Worm (Caenorhabditis elegans) whole organism, mixed stage, embryonic: ENCODE results near the gene K11E4.1.

Experiments used
- elt-1 ChIP-seq: sonication (generic microtip); optimal IDR thresholded peaks from 2 replicates; lab custom pipeline; 2017; ENCODE audit warnings: missing genetic modification characterization, mild to moderate bottlenecking, missing compliant biosample characterization, antibody characterized with exemption, moderate library complexity, borderline replicate concordance; ENCODE audit not compliant: insufficient read depth
- elt-3 ChIP-seq: fragments of 150-350 bp; optimal IDR thresholded peaks from 2 replicates; lab custom pipeline; 2014; ENCODE audit warnings: missing biosample characterization, missing genetic modification characterization
- sptf-1 ChIP-seq: sonication (generic microtip); optimal IDR thresholded peaks from 2 replicates; lab custom pipeline; 2017; ENCODE audit warnings: mild to moderate bottlenecking, missing genetic modification characterization, moderate library complexity, missing compliant biosample characterization
- unc-62 ChIP-seq: fragments of 150-350 bp; optimal IDR thresholded peaks from 2 replicates; lab custom pipeline; 2014; ENCODE audit warnings: missing biosample characterization, missing genetic modification reagents, missing genetic modification characterization

DNA sequence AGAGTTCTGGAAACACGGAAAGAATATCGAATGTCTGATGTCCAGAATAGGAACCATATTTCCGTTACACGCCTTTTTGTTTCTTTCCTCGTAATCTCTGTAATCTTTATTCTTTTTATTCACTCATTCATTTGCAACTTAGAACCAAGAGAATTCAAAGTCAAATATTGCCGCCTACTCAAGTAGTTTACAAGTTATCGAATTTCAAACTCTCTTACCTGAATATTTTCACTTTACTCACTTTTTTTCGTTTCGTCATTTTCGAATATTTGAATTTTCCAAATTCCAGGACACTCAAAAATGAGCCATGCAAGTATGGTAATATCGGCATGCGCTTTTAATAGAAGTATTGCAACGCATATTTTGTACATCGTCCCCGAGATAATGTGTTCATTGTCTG lies 10.4 kb downstream of the K11E4.1 start, which contains the start of gene K11E4.6:
- TF ChIP-seq elt-1 (tag; lab: Kevin White, UChicago) = no peak
- no peak for TF ChIP-seq unc-62 (GFP tag; lab: Kevin White, UChicago)
- TF ChIP-seq elt-3 (tag; lab: Kevin White, UChicago) = no peak
- no peak for TF ChIP-seq sptf-1 (tag; lab: Kevin White, UChicago)
